Worm (Caenorhabditis elegans) whole organism, early embryonic: ENCODE data around the gene T16A9.5.

ENCODE experiments used
- B0310.2 ChIP-seq: sonication (generic microtip); optimal IDR thresholded peaks from 2 replicates; lab custom pipeline; 2016; ENCODE audit warnings: mild to moderate bottlenecking, missing genetic modification characterization, missing compliant biosample characterization
- F13C5.2 ChIP-seq: sonication (generic microtip); optimal IDR thresholded peaks from 2 replicates; lab custom pipeline; 2017; ENCODE audit warnings: mild to moderate bottlenecking, missing genetic modification characterization, inconsistent platforms, missing compliant biosample characterization
- aly-1 ChIP-seq: sonication (generic microtip); optimal IDR thresholded peaks from 2 replicates; lab custom pipeline; 2016; ENCODE audit warnings: missing genetic modification characterization, missing compliant biosample characterization
- ama-1 ChIP-seq: fragments of 150-350 bp; optimal IDR thresholded peaks from 2 replicates; lab custom pipeline; 2014
- ceh-13 ChIP-seq: fragments of 200-800 bp; sonication (Bioruptor generic); optimal IDR thresholded peaks from 2 replicates; lab custom pipeline; 2018; ENCODE audit warnings: mild to moderate bottlenecking, missing genetic modification characterization, missing compliant biosample characterization
- ceh-36 ChIP-seq: sonication (generic microtip); optimal IDR thresholded peaks from 2 replicates; lab custom pipeline; 2016; ENCODE audit warnings: missing genetic modification characterization, inconsistent platforms, missing compliant biosample characterization
- ets-7 ChIP-seq: sonication (generic microtip); optimal IDR thresholded peaks from 2 replicates; lab custom pipeline; 2016; ENCODE audit warnings: missing genotype, missing genetic modification characterization, missing compliant biosample characterization
- flt-1 ChIP-seq: fragments of 200-800 bp; sonication (Bioruptor generic); IDR thresholded peaks from 2 replicates; pipeline ENCODE4 v1.3.6; 2022; ENCODE audit warnings: missing genetic modification characterization, missing compliant biosample characterization
- hmbx-1 ChIP-seq: sonication (generic microtip); optimal IDR thresholded peaks from 2 replicates; lab custom pipeline; 2016; ENCODE audit warnings: mild to moderate bottlenecking, missing genetic modification characterization, missing compliant biosample characterization
- hmg-4 ChIP-seq: fragments of 200-800 bp; sonication (Bioruptor generic); optimal IDR thresholded peaks from 2 replicates; lab custom pipeline; 2018; ENCODE audit warnings: mild to moderate bottlenecking, missing genetic modification characterization, missing compliant biosample characterization
- hnd-1 ChIP-seq: sonication (generic microtip); optimal IDR thresholded peaks from 2 replicates; lab custom pipeline; 2016; ENCODE audit warnings: missing genetic modification characterization, missing compliant biosample characterization
- pes-1 ChIP-seq: fragments of 200-800 bp; sonication (Bioruptor generic); IDR thresholded peaks from 2 replicates; pipeline ENCODE4 v1.3.6; 2022; ENCODE audit warnings: missing genetic modification reagents, missing genetic modification characterization, missing compliant biosample characterization
- scrt-1 ChIP-seq: fragments of 200-800 bp; sonication (Bioruptor generic); IDR thresholded peaks from 2 replicates; pipeline ENCODE4 v1.3.6; 2022; ENCODE audit warnings: missing genetic modification characterization, missing compliant biosample characterization
- sea-1 ChIP-seq: fragments of 200-800 bp; sonication (Bioruptor generic); conservative IDR thresholded peaks from 2 replicates; pipeline ENCODE4 v1.3.6; 2022; ENCODE audit warnings: missing genetic modification characterization, missing compliant biosample characterization
- tbx-11 ChIP-seq: fragments of 200-800 bp; sonication (Bioruptor generic); IDR thresholded peaks from 2 replicates; pipeline ENCODE4 v1.3.6; 2022; ENCODE audit warnings: missing genetic modification characterization, missing compliant biosample characterization
- tbx-37 ChIP-seq: fragments of 200-800 bp; sonication (Bioruptor generic); conservative IDR thresholded peaks from 2 replicates; pipeline ENCODE4 v1.3.6; 2022; ENCODE audit warnings: missing genetic modification reagents, missing genetic modification characterization, missing compliant biosample characterization
- tra-4 ChIP-seq: sonication (generic microtip); optimal IDR thresholded peaks from 2 replicates; lab custom pipeline; 2017; ENCODE audit warnings: missing genetic modification characterization, missing compliant biosample characterization

Gene T16A9.5

DNA sequence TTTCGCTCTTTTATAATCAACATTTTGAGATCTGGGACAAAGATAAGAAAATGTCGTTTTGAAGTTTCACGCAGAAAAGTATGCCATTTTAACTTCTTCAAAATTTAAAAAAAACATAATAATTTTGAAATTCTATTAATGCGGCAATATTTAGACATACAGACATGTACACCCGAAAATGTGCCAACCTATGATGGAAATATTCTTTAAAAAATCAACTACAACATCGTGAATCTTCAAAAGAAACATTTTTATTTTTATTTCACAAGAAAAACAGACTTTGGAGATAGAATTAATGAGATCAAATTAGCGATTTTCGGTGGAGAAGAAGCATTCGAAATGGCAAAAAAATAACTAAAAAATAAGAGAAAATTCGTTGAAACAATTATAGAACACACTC, at the start of gene T16A9.5:
T16A9.5 (minus strand) TSS at position 101 of the 400 bp plus-strand sequence.
- no peak for TF ChIP-seq pes-1 (GFP tag; lab: Robert Waterston, UW)
- TF ChIP-seq scrt-1 (GFP tag; lab: Robert Waterston, UW) = no peak
- no peak for TF ChIP-seq ceh-36 (tag; lab: Kevin White, UChicago)
- TF ChIP-seq tra-4 (tag; lab: Kevin White, UChicago) = no peak

DNA sequence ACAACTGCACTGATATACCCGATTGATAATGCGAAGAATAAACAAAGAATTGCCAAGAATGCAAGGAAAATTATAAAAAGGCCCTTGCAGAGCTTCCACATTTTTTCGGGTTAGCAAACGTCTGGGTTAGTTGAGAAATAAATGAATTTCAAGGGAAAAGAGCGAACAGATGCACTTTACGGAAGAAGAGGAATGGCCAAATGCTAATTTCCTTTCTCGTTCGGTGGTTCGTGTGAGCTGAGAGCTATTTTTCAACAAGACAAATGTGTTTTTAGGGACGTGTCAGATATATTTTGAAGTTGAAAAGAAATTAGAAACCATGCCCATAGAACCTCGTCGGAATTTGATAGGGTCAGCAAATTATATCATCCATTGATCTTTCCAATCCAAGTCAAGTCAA, 45.8 kb upstream of the T16A9.5 start, which contains the start of gene F40G12.2:
F40G12.2 (minus strand) TSS at position 101 of the 400 bp plus-strand sequence.
- TF ChIP-seq scrt-1 (GFP tag; lab: Robert Waterston, UW) = no peak
- no peak for TF ChIP-seq tra-4 (tag; lab: Kevin White, UChicago)
- no peak for TF ChIP-seq ceh-36 (tag; lab: Kevin White, UChicago)
- no peak for TF ChIP-seq aly-1
- TF ChIP-seq ets-7 (tag; lab: Kevin White, UChicago) = no peak
- TF ChIP-seq F13C5.2 (tag; lab: Kevin White, UChicago) = no peak
- TF ChIP-seq hmg-4 (GFP tag; lab: Kevin White, UChicago) = no peak

- no peak for TF ChIP-seq flt-1 (GFP tag; lab: Robert Waterston, UW)
- no peak for TF ChIP-seq tra-4 (tag; lab: Kevin White, UChicago)
Observed at ce11 chrV:14256813-14257212, 41.8 kb upstream of the T16A9.5 start, which contains the start of gene sre-8. sre-8 (plus strand) TSS chrV:14257113.

DNA sequence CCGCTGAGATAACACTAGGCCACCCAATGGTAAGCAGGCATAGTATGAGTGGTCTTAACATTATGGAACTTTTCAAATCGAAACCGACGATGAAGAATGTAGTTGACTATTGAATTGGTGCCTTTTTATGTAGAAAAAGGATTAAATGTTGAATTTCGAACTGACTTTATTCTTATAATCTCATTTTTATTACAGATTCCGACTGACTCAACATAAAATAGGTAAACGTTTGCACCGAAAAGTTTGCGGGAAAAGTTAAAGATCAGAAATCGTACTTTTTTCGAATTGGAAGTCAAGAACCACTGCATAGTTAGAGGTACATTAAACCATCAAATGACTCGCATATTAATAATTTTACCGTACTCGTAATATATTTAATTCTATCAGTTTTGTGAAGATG, 39.2 kb upstream of the T16A9.5 start, which contains the start of gene K02E11.7:
K02E11.7 (minus strand) TSS at position 101 of the 400 bp plus-strand sequence.
- TF ChIP-seq tbx-37 (GFP tag; lab: Robert Waterston, UW) (no peak), B0310.2 (tag; lab: Kevin White, UChicago) (no peak), ama-1 (no peak), hmbx-1 (no peak), ceh-36 (tag; lab: Kevin White, UChicago) (no peak), ceh-13 (no peak), hmg-4 (GFP tag; lab: Kevin White, UChicago) (no peak)

ce11 chrV:14252025-14252424, 37.0 kb upstream of the T16A9.5 start, which contains the start of gene K02E11.5:
K02E11.5 (plus strand) TSS chrV:14252325.
- no peak for TF ChIP-seq B0310.2 (tag; lab: Kevin White, UChicago)
- TF ChIP-seq ets-7 (tag; lab: Kevin White, UChicago) = no peak
- TF ChIP-seq flt-1 (GFP tag; lab: Robert Waterston, UW) = no peak
- TF ChIP-seq hmg-4 (GFP tag; lab: Kevin White, UChicago) = no peak
- no peak for TF ChIP-seq hnd-1
- TF ChIP-seq hmbx-1 = no peak
- no peak for TF ChIP-seq tbx-37 (GFP tag; lab: Robert Waterston, UW)
- TF ChIP-seq pes-1 (GFP tag; lab: Robert Waterston, UW) = no peak
- no peak for TF ChIP-seq sea-1
- no peak for TF ChIP-seq ceh-36 (tag; lab: Kevin White, UChicago)
- TF ChIP-seq ceh-13 = no peak
- TF ChIP-seq aly-1 = no peak
- TF ChIP-seq tbx-11 (GFP tag; lab: Robert Waterston, UW) = no peak
- TF ChIP-seq ama-1 = no peak
- no peak for TF ChIP-seq F13C5.2 (tag; lab: Kevin White, UChicago)

DNA sequence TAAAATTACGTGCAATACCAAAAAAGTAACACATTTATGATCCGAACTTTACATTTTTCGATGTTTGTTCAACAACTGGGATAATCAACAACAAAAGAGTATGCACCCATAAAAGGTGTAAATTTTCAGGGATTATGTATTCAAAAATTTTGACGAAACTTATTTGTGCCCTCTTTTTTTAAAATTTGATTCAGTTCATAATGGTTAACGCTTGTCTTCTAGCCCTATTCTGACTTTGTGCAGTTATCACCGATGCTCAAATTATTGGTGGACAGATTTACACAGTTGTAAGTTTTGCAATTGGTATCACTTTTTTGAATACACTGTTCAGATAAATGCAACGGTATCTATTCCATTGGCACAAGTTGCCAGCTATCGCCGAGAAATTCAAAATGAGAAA, 33.6 kb upstream of the T16A9.5 start, which contains the start of gene K02E11.6:
K02E11.6 (plus strand) TSS at position 149 of the 400 bp plus-strand sequence.
- TF ChIP-seq ama-1 (no peak), hnd-1 (no peak), hmbx-1 (no peak), pes-1 (GFP tag; lab: Robert Waterston, UW) (no peak), tbx-37 (GFP tag; lab: Robert Waterston, UW) (no peak), F13C5.2 (tag; lab: Kevin White, UChicago) (no peak), sea-1 (no peak), hmg-4 (GFP tag; lab: Kevin White, UChicago) (no peak), scrt-1 (GFP tag; lab: Robert Waterston, UW) (no peak)

- TF ChIP-seq ceh-36 (tag; lab: Kevin White, UChicago) (no peak), pes-1 (GFP tag; lab: Robert Waterston, UW) (no peak)
Observed at ce11 chrV:14248025-14248424, 33.0 kb upstream of the T16A9.5 start, which contains the start of gene K02E11.4. K02E11.4 (minus strand) TSS chrV:14248125.

ce11 chrV:14246761-14247160, 31.8 kb upstream of the T16A9.5 start, which contains the start of gene K02E11.3:
K02E11.3 (minus strand) TSS chrV:14246861.
- TF ChIP-seq ceh-36 (tag; lab: Kevin White, UChicago) (no peak), pes-1 (GFP tag; lab: Robert Waterston, UW) (no peak), aly-1 (no peak), B0310.2 (tag; lab: Kevin White, UChicago) (no peak)

DNA sequence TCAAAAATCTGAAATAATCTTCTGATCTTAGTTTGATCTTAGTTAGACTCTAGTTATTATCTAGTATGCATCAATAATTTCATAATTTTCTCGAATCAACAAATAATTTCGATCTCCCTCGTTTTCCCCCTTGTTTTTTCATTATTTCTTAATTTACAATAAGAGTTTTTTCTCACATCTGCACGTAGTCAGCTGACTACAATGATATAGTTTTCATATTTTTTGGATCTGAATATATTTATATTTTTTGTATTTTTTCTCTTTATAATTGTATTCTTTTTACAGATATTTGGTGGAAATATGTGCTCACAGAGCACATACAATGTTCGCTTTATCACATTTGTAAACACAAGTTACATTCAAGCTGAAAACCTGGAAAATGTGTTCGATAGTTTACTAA, 28.9 kb upstream of the T16A9.5 start, which contains the start of gene sre-7:
sre-7 (plus strand) TSS at position 301 of the 400 bp plus-strand sequence.
- no peak for TF ChIP-seq tra-4 (tag; lab: Kevin White, UChicago)
- no peak for TF ChIP-seq flt-1 (GFP tag; lab: Robert Waterston, UW)
- no peak for TF ChIP-seq ets-7 (tag; lab: Kevin White, UChicago)
- TF ChIP-seq tbx-11 (GFP tag; lab: Robert Waterston, UW) = no peak
- TF ChIP-seq hmbx-1 = no peak
- no peak for TF ChIP-seq tbx-37 (GFP tag; lab: Robert Waterston, UW)
- TF ChIP-seq hmg-4 (GFP tag; lab: Kevin White, UChicago) = no peak
- no peak for TF ChIP-seq hnd-1
- no peak for TF ChIP-seq ceh-13
- TF ChIP-seq pes-1 (GFP tag; lab: Robert Waterston, UW) = no peak
- TF ChIP-seq scrt-1 (GFP tag; lab: Robert Waterston, UW) = no peak
- no peak for TF ChIP-seq F13C5.2 (tag; lab: Kevin White, UChicago)
- TF ChIP-seq ama-1 = no peak
- no peak for TF ChIP-seq ceh-36 (tag; lab: Kevin White, UChicago)
- TF ChIP-seq sea-1 = no peak
- no peak for TF ChIP-seq B0310.2 (tag; lab: Kevin White, UChicago)
